Fruit fly (Drosophila melanogaster): ENCODE measurements around the gene CG6793.

CG6793 gene

DNA sequence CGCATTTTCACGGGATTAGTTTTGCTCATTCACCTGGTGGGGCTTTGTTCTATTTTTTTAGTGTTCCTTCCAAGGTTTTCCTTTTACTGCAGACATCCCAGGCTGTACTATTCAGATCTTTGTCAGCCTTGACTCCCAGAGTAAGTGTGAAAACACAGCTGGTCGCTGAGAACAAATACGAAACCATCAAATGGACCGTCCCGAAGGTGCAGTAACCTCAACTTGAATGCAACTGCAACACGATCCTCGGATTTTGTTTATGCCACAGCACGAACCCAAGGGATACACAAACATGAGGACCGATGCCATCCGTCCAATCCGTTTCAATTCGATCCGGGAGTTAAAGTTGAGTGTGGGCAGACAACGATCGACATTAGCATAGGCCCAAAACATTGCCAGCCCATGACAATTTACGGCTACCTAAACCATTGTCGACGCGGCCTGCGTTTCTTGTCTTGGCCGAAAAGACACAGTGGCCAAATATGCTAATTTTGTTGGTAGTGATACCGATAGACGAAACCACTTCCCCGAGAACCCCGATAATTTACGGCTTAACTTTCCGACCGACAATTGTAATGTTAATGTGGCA lies 41.0 kb downstream of the CG6793 start:
- TF ChIP-seq shn (GFP tag; optimal IDR thresholded peaks at IDR 0.05) (no peak), CG2199 (GFP tag; IDR thresholded peaks at IDR 0.05) (0 out of 3 replicates have a peak, but pooled peaks have one; percentile 17), CG13894 (tag; optimal IDR thresholded peaks at IDR 0.05) (peak; percentile 31), CG11398 (GFP tag; optimal IDR thresholded peaks at IDR 0.05) (no peak), mirr (GFP tag; optimal IDR thresholded peaks at IDR 0.05) (no peak), D (optimal IDR thresholded peaks at IDR 0.05) (peak; percentile 70), D (GFP tag; optimal IDR thresholded peaks at IDR 0.05) (no peak), tll (GFP tag; optimal IDR thresholded peaks at IDR 0.05) (peak in 1 of 2 experiments; percentile 96), gsb-n (tag; optimal IDR thresholded peaks at IDR 0.05) (peak; percentile 16), kni (GFP tag; optimal IDR thresholded peaks at IDR 0.05) (peak; percentile 33), vvl (GFP tag; IDR thresholded peaks at IDR 0.05) (peak; percentile 54; the same call in 1 of the 2 replicates), dmrt11E (tag; optimal IDR thresholded peaks at IDR 0.05) (peak; percentile 2), zen (tag; optimal IDR thresholded peaks at IDR 0.05) (peak; percentile 27), CG15479 (GFP tag; optimal IDR thresholded peaks at IDR 0.05) (peak; percentile 66), twi (tag; optimal IDR thresholded peaks at IDR 0.05) (peak; percentile 34), CG12071 (GFP tag; optimal IDR thresholded peaks at IDR 0.05) (no peak), Usf (GFP tag; optimal IDR thresholded peaks at IDR 0.05) (no peak), sisA (GFP tag; IDR thresholded peaks at IDR 0.05) (no peak)

DNA sequence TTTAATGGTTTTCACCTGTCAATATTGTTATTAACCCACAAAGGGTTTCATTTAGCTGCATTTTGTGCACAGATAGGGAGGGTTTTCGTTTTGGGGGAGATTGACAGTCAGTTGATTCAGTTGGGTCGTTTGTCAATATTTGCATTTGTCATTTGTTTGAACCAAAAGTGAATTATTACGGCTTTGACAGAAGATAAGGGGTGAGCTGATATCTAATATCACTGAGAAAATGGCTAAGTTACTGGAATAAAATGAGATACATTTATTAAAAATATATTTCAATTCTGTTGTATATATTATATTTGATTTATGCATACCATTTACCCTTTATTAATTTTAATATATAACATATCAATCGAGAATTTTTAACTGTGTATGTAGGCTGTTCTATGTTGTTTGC lies 41.7 kb downstream of the CG6793 start:
- TF ChIP-seq CrebB (tag; optimal IDR thresholded peaks at IDR 0.05): peak; percentile 61
- TF ChIP-seq otp (GFP tag; IDR thresholded peaks at IDR 0.05): peak; percentile 68; the same call in 2 of the 3 replicates
- TF ChIP-seq salm (tag; optimal IDR thresholded peaks at IDR 0.05): peak; percentile 59
- TF ChIP-seq CG5180 (GFP tag; optimal IDR thresholded peaks at IDR 0.05): peak; percentile 62
- TF ChIP-seq ara (GFP tag; IDR thresholded peaks at IDR 0.05): peak; percentile 52
- TF ChIP-seq HLH4C (GFP tag; IDR thresholded peaks at IDR 0.05; ENCODE audit: partially characterized antibody): no peak
- peak; percentile 81 for TF ChIP-seq CG10431 (GFP tag; optimal IDR thresholded peaks at IDR 0.05)
- TF ChIP-seq fru (optimal IDR thresholded peaks at IDR 0.05): no peak
- TF ChIP-seq Lim3 (GFP tag; IDR thresholded peaks at IDR 0.05): no peak
- TF ChIP-seq CG11398 (GFP tag; optimal IDR thresholded peaks at IDR 0.05): no peak
- no peak for TF ChIP-seq CG43689 (GFP tag; IDR thresholded peaks at IDR 0.05)
- TF ChIP-seq tna (GFP tag; IDR thresholded peaks at IDR 0.05; ENCODE audit: partially characterized antibody): no peak
- TF ChIP-seq CG18619 (GFP tag; optimal IDR thresholded peaks at IDR 0.05): peak; percentile 44
- TF ChIP-seq CG12744 (GFP tag; optimal IDR thresholded peaks at IDR 0.05): no peak
- no peak for TF ChIP-seq her (GFP tag; optimal IDR thresholded peaks at IDR 0.05)
- TF ChIP-seq CG2712 (tag; optimal IDR thresholded peaks at IDR 0.05): peak; percentile 70
- TF ChIP-seq D (optimal IDR thresholded peaks at IDR 0.05): no peak
- peak; percentile 65 for TF ChIP-seq D (GFP tag; optimal IDR thresholded peaks at IDR 0.05)
- peak; percentile 63 for TF ChIP-seq CG31441 (GFP tag; IDR thresholded peaks at IDR 0.05)
- TF ChIP-seq CG9437 (GFP tag; optimal IDR thresholded peaks at IDR 0.05): peak; percentile 7
- peak; percentile 54 for TF ChIP-seq CG9727 (GFP tag; optimal IDR thresholded peaks at IDR 0.05)
- peak; percentile 17 to 41 for TF ChIP-seq Hr51 (GFP tag; optimal IDR thresholded peaks at IDR 0.05)
- peak; percentile 48 for TF ChIP-seq CG10654 (GFP tag; optimal IDR thresholded peaks at IDR 0.05)
- peak; percentile 39 for TF ChIP-seq CG7839 (tag; optimal IDR thresholded peaks at IDR 0.05)
- no peak for TF ChIP-seq Atf3 (GFP tag; optimal IDR thresholded peaks at IDR 0.05)
- peak in 1 of 3 experiments; percentile 72 for TF ChIP-seq lola (GFP tag; optimal IDR thresholded peaks at IDR 0.05)
- TF ChIP-seq Awh (GFP tag; IDR thresholded peaks at IDR 0.05): peak; percentile 59; the same call in 1 of the 2 replicates
- TF ChIP-seq CG3726 (GFP tag; IDR thresholded peaks at IDR 0.05): no peak
- TF ChIP-seq insv (GFP tag; optimal IDR thresholded peaks at IDR 0.05): peak in 1 of 2 experiments; percentile 8
- peak in 1 of 2 experiments; percentile 58 for TF ChIP-seq eve (GFP tag; optimal IDR thresholded peaks at IDR 0.05)
- peak; percentile 76 for TF ChIP-seq ci (GFP tag; IDR thresholded peaks at IDR 0.05)
- TF ChIP-seq ewg (GFP tag; optimal IDR thresholded peaks at IDR 0.05): peak; percentile 9
- TF ChIP-seq CG10979 (tag; optimal IDR thresholded peaks at IDR 0.05): peak; percentile 68
- peak; percentile 80 for TF ChIP-seq Spps (tag; optimal IDR thresholded peaks at IDR 0.05)
